Fruit fly (Drosophila melanogaster): ENCODE data around the gene TBC1D23.
A peak's percentile ranks its signal among the peaks of the same experiment; 100 is the strongest.

TBC1D23 gene

dm6 chr2L:1150554-1150953 is 21.4 kb downstream of the TBC1D23 start, which contains the start of the genes Tfb4 and Vps29 (continued):
- TF ChIP-seq tup (GFP tag; optimal IDR thresholded peaks at IDR 0.05) (peak; percentile 49), CG6689 (GFP tag; IDR thresholded peaks at IDR 0.05) (peak; percentile 75), CG16815 (GFP tag; optimal IDR thresholded peaks at IDR 0.05) (no peak), MTF-1 (GFP tag; optimal IDR thresholded peaks at IDR 0.05; ENCODE audit: borderline replicate concordance) (no peak), bcd (GFP tag; optimal IDR thresholded peaks at IDR 0.05) (no peak), CG17912 (GFP tag; optimal IDR thresholded peaks at IDR 0.05) (no peak), repo (GFP tag; optimal IDR thresholded peaks at IDR 0.05) (peak; percentile 1), gcm (GFP tag; optimal IDR thresholded peaks at IDR 0.05) (peak; percentile 21), Ada2b (GFP tag; IDR thresholded peaks at IDR 0.05) (peak; percentile 47; the same call in 1 of the 2 replicates), BEAF-32 (GFP tag; optimal IDR thresholded peaks at IDR 0.05) (peak; percentile 66), gro (GFP tag; optimal IDR thresholded peaks at IDR 0.05) (peak; percentile 18), CG3065 (GFP tag; optimal IDR thresholded peaks at IDR 0.05) (peak; percentile 18), Side (GFP tag; optimal IDR thresholded peaks at IDR 0.05) (peak; percentile 63), CG17568 (GFP tag; optimal IDR thresholded peaks at IDR 0.05) (peak; percentile 99), CG10147 (GFP tag; optimal IDR thresholded peaks at IDR 0.05) (no peak), unc-4 (GFP tag; IDR thresholded peaks at IDR 0.05; ENCODE audit: partially characterized antibody) (peak; percentile 86), CG9817 (tag; optimal IDR thresholded peaks at IDR 0.05) (no peak), gem (tag; optimal IDR thresholded peaks at IDR 0.05) (no peak), tx (GFP tag; optimal IDR thresholded peaks at IDR 0.05) (peak; percentile 7), Max (GFP tag; optimal IDR thresholded peaks at IDR 0.05) (no peak), CG2875 (GFP tag; optimal IDR thresholded peaks at IDR 0.05) (no peak), MBD-R2 (GFP tag; IDR thresholded peaks at IDR 0.05) (peak; percentile 97), Dll (GFP tag; IDR thresholded peaks at IDR 0.05; ENCODE audit: partially characterized antibody) (peak; percentile 84), lov (optimal IDR thresholded peaks at IDR 0.05) (no peak), lov (GFP tag; IDR thresholded peaks at IDR 0.05) (peak; percentile 66; the same call in 1 of the 3 replicates), zf30C (GFP tag; optimal IDR thresholded peaks at IDR 0.05) (no peak), ham (GFP tag; IDR thresholded peaks at IDR 0.05) (no peak), dmrt99B (tag; optimal IDR thresholded peaks at IDR 0.05) (no peak), seq (GFP tag; IDR thresholded peaks at IDR 0.05) (no peak), Sin3A (optimal IDR thresholded peaks at IDR 0.05) (no peak), HLH3B (GFP tag; IDR thresholded peaks at IDR 0.05) (no peak), maf-S (GFP tag; optimal IDR thresholded peaks at IDR 0.05) (peak; percentile 31), CG17385 (GFP tag; optimal IDR thresholded peaks at IDR 0.05) (no peak), Hr51 (GFP tag; optimal IDR thresholded peaks at IDR 0.05) (no peak), Drgx (GFP tag; IDR thresholded peaks at IDR 0.05) (0 out of 2 replicates have a peak, but pooled peaks have one; percentile 34), CkIIα-i1 (GFP tag; IDR thresholded peaks at IDR 0.05) (no peak), ATbp (GFP tag; optimal IDR thresholded peaks at IDR 0.05) (no peak), kah (GFP tag; optimal IDR thresholded peaks at IDR 0.05) (no peak), ind (GFP tag; optimal IDR thresholded peaks at IDR 0.05) (peak; percentile 56), Six4 (GFP tag; optimal IDR thresholded peaks at IDR 0.05) (peak; percentile 26), Spps (tag; optimal IDR thresholded peaks at IDR 0.05) (no peak), sr (GFP tag; IDR thresholded peaks at IDR 0.05) (no peak), Antp (GFP tag; optimal IDR thresholded peaks at IDR 0.05) (peak; percentile 63), slp2 (GFP tag; optimal IDR thresholded peaks at IDR 0.05) (no peak), CG1647 (GFP tag; optimal IDR thresholded peaks at IDR 0.05) (no peak), tll (GFP tag; optimal IDR thresholded peaks at IDR 0.05) (no peak), Nf-YB (GFP tag; optimal IDR thresholded peaks at IDR 0.05) (no peak), dpn (GFP tag; optimal IDR thresholded peaks at IDR 0.05) (peak; percentile 28 to 73), nau (GFP tag; optimal IDR thresholded peaks at IDR 0.05) (no peak), vnd (GFP tag; IDR thresholded peaks at IDR 0.05; ENCODE audit: partially characterized antibody) (peak; percentile 93), Myb (GFP tag; optimal IDR thresholded peaks at IDR 0.05) (peak; percentile 36)

All from whole organism, embryonic.